Fruit fly (Drosophila melanogaster) S2 (cell line): ENCODE measurements around the gene Jhbp3.

Experiments
- CG8478 ChIP-seq: fragments of >200 bp; optimal IDR thresholded peaks from 2 replicates; lab custom pipeline; 2018
- CTCF ChIP-seq, 2 experiments: fragments of >200 bp; optimal IDR thresholded peaks; 2 replicates each; lab custom pipeline; 2018

DNA sequence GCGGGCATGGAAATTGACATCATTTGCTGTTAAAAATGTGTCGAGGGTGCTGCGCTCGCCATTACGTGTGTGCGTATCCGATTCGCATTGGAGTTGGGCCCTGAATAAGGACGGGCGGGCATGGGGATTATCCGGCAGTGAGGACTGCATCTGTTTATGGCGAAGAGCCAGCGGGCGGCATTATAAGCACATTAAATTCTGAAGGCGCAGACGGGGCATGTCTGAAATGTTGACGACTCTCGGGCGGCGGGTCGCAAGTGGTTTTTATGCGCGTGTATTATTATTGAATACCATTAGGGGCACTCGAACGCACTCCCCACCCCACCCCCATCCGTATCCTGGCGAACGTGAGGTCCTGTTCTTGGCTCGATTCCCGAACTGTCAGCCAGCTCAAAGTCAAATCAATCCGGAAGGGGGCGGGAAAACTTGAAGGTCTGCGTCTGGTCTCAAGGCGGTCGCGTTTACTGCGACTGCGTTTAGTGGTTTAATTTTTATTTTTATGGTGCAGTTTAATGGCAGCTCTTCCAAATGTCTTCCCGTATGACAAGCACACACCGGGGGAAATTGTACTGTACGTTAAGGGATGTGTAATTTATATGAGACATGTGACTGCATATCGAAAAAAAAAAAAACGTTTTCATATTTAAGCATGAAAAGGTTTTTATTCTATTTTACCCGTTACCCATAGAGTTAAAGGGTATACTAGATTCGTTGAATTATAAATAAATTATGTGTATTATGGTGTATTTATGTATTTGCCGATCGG is 23.4 kb upstream of the Jhbp3 start:
- TF ChIP-seq CTCF (optimal IDR thresholded peaks at IDR 0.05; lab: Kevin White, UChicago), result no peak
- no peak for TF ChIP-seq CG8478 (lab: Kevin White, UChicago)
